Fruit fly (Drosophila melanogaster) whole organism, embryonic: Measurements from ENCODE around the gene CCDC53.

ENCODE experiments used
- CG11398 ChIP-seq: fragments of 200-800 bp; sonication (Bioruptor generic); optimal IDR thresholded peaks from 2 replicates; lab custom pipeline; 2016; ENCODE audit warnings: missing biosample characterization, missing genetic modification characterization
- HmgD ChIP-seq: fragments of 200-800 bp; sonication (Bioruptor generic); optimal IDR thresholded peaks from 3 replicates; lab custom pipeline; 2016; ENCODE audit warnings: missing biosample characterization, missing genetic modification characterization
- YL-1 ChIP-seq: fragments of 200-800 bp; sonication (Bioruptor generic); optimal IDR thresholded peaks from 3 replicates; lab custom pipeline; 2017; ENCODE audit warnings: missing biosample characterization, mild to moderate bottlenecking, missing genetic modification characterization
- br ChIP-seq: fragments of >200 bp; optimal IDR thresholded peaks from 2 replicates; lab custom pipeline; 2017
- hbn ChIP-seq: fragments of 200-800 bp; sonication (Bioruptor generic); IDR thresholded peaks from 2 replicates; pipeline ENCODE4 v1.3.6; 2022; ENCODE audit warnings: missing biosample characterization, missing genetic modification characterization; ENCODE audit not compliant: partially characterized antibody
- nmo ChIP-seq: fragments of 200-800 bp; sonication (Bioruptor generic); optimal IDR thresholded peaks from 2 replicates; lab custom pipeline; 2018; ENCODE audit warnings: missing biosample characterization, mild to moderate bottlenecking, missing genetic modification characterization, moderate library complexity

- TF ChIP-seq hbn = no peak
- no peak for TF ChIP-seq YL-1
- TF ChIP-seq br (lab: Kevin White, UChicago) = no peak
- TF ChIP-seq CG11398 (GFP tag; lab: Kevin White, UChicago) = no peak
- TF ChIP-seq nmo (GFP tag; lab: Kevin White, UChicago) = peak; percentile 43
- no peak for TF ChIP-seq HmgD (GFP tag; lab: Kevin White, UChicago)
These were observed 43.4 kb upstream of the CCDC53 start for dm6 chr2L:7997290-7998079.
